Fruit fly (Drosophila melanogaster): ENCODE data around the gene CG16956.

DNA sequence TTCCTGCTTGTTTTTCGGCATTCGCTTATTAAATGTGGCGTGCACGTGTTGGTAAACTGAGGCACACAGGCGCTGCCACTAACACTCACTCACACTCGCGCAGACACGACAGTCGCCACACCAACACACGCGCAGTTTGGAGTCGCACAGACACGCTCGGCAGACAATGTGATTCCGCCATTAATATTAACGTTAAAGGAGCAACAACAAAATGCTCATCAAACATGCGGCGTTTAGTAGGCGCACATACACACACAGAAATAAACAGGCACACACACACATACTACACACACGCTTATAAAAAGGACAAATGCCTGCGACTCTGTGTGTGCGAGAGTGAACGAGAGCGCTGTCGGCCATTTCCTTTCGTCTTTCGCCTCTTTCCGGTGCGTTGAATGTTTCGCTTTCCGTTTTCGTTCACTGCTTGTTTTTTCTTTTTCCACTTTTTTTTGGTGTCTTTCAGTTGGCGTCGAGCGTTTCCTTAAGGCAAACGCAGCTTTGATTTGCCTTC lies 42.7 kb upstream of the CG16956 start, which contains the start of gene CG42809:
- TF ChIP-seq psq (optimal IDR thresholded peaks at IDR 0.05) (no peak), pan (optimal IDR thresholded peaks at IDR 0.05) (no peak), usp (GFP tag; optimal IDR thresholded peaks at IDR 0.05) (no peak)

Data from whole organism.